Worm (Caenorhabditis elegans) whole organism, L4/young adult: ENCODE data around the gene pbo-4.

Experiments used
- dao-5 ChIP-seq: sonication (generic microtip); optimal IDR thresholded peaks from 2 replicates; lab custom pipeline; 2016; ENCODE audit warnings: missing genotype, missing genetic modification characterization, moderate library complexity, missing compliant biosample characterization
- him-1 ChIP-seq: sonication (generic microtip); optimal IDR thresholded peaks from 2 replicates; lab custom pipeline; 2016; ENCODE audit warnings: missing genotype, missing genetic modification reagents, missing genetic modification characterization, missing compliant biosample characterization

DNA sequence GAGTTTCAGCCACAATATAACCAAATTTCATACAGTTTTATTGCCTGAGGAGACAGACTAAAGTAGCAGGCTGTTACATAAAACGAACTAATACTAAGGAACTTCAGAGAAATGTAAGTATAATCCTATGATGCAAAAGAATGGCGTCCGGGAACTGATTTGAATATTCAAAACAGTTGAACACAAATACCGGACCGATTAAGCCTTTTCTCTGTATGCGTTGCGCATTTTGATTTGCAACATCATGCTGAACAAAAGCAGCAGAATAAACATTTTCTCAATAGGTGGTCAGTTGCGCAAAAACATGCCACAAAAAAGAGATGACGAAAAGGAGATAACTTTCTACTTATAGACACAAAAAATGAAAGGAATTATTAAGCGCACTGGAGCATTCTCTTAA, 29.9 kb upstream of the pbo-4 start:
- TF ChIP-seq him-1 (tag; lab: Kevin White, UChicago) (no peak), dao-5 (tag; lab: Kevin White, UChicago) (no peak)
